Worm (Caenorhabditis elegans) whole organism, L2 larva: Measurements from ENCODE around the gene str-56.
"Not testable (repeated sequence)": the region's sequence is repeated elsewhere in the genome, so short reads cannot be mapped to it uniquely, and the experiment has no call there.

ENCODE experiments used
- C34F6.9 ChIP-seq: fragments of 150-350 bp; optimal IDR thresholded peaks from 2 replicates; lab custom pipeline; 2014; ENCODE audit warnings: missing biosample characterization, missing genetic modification characterization
- F13H6.1 ChIP-seq: sonication (generic microtip); optimal IDR thresholded peaks from 2 replicates; lab custom pipeline; 2016; ENCODE audit warnings: missing genetic modification characterization, missing compliant biosample characterization
- R02D3.7 ChIP-seq: fragments of 150-350 bp; optimal IDR thresholded peaks from 2 replicates; lab custom pipeline; 2014; ENCODE audit warnings: missing biosample characterization, missing genetic modification characterization
- Y55F3AM.14 ChIP-seq: fragments of 200-800 bp; sonication (Bioruptor generic); optimal IDR thresholded peaks from 2 replicates; lab custom pipeline; 2018; ENCODE audit warnings: mild to moderate bottlenecking, missing genetic modification characterization, missing compliant biosample characterization
- ZK546.5 ChIP-seq: sonication (generic microtip); optimal IDR thresholded peaks from 2 replicates; lab custom pipeline; 2017; ENCODE audit warnings: missing biosample characterization, missing genetic modification characterization
- alr-1 ChIP-seq: fragments of 150-350 bp; optimal IDR thresholded peaks from 2 replicates; lab custom pipeline; 2014; ENCODE audit warnings: missing biosample characterization, missing genetic modification characterization
- aly-2 ChIP-seq: fragments of 150-350 bp; optimal IDR thresholded peaks from 2 replicates; lab custom pipeline; 2014; ENCODE audit warnings: missing biosample characterization, missing genetic modification characterization
- ama-1 ChIP-seq: fragments of 150-350 bp; optimal IDR thresholded peaks from 2 replicates; lab custom pipeline; 2018; ENCODE audit warnings: inconsistent platforms
- blmp-1 ChIP-seq: sonication (generic microtip); optimal IDR thresholded peaks from 2 replicates; lab custom pipeline; 2017; ENCODE audit warnings: missing genetic modification characterization, mild to moderate bottlenecking, missing compliant biosample characterization, antibody characterized with exemption, moderate library complexity; ENCODE audit not compliant: insufficient read depth
- ceh-16 ChIP-seq: fragments of 150-350 bp; optimal IDR thresholded peaks from 2 replicates; lab custom pipeline; 2014; ENCODE audit warnings: missing biosample characterization, missing genetic modification characterization
- ceh-82 ChIP-seq: fragments of 150-350 bp; optimal IDR thresholded peaks from 2 replicates; lab custom pipeline; 2014; ENCODE audit warnings: missing biosample characterization, missing genetic modification characterization
- crh-2 ChIP-seq: sonication (generic microtip); optimal IDR thresholded peaks from 2 replicates; lab custom pipeline; 2017; ENCODE audit warnings: missing biosample characterization, missing genetic modification characterization
- dmd-4 ChIP-seq: sonication (generic microtip); optimal IDR thresholded peaks from 2 replicates; lab custom pipeline; 2017; ENCODE audit warnings: missing biosample characterization, missing genetic modification characterization
- fos-1 ChIP-seq: fragments of 150-350 bp; optimal IDR thresholded peaks from 2 replicates; lab custom pipeline; 2014; ENCODE audit warnings: missing biosample characterization, missing genetic modification characterization
- gmeb-1 ChIP-seq: fragments of 150-350 bp; optimal IDR thresholded peaks from 2 replicates; lab custom pipeline; 2014; ENCODE audit warnings: missing biosample characterization, missing genetic modification characterization
- lin-39 ChIP-seq: fragments of 150-350 bp; optimal IDR thresholded peaks from 2 replicates; lab custom pipeline; 2014; ENCODE audit warnings: missing biosample characterization, missing genetic modification reagents, missing genetic modification characterization
- lsy-2 ChIP-seq, 2 experiments: fragments of 150-350 bp in 1 of 2; sonication (generic microtip) in 1 of 2; optimal IDR thresholded peaks; 2 replicates each; lab custom pipeline; 2014 to 2017; ENCODE audit warnings: missing biosample characterization in 2 of 2, missing genetic modification characterization in 2 of 2
- mab-5 ChIP-seq: fragments of 150-350 bp; optimal IDR thresholded peaks from 2 replicates; lab custom pipeline; 2014; ENCODE audit warnings: missing biosample characterization, missing genetic modification characterization
- mbf-1 ChIP-seq: sonication (generic microtip); optimal IDR thresholded peaks from 2 replicates; lab custom pipeline; 2017; ENCODE audit warnings: missing biosample characterization, missing genetic modification characterization
- mdl-1 ChIP-seq, 2 experiments: fragments of 150-350 bp in 1 of 2; sonication (generic microtip) in 1 of 2; optimal IDR thresholded peaks; 2 replicates each; lab custom pipeline; 2017; ENCODE audit warnings: missing biosample characterization in 2 of 2, missing genetic modification characterization in 2 of 2
- nhr-11 ChIP-seq: fragments of 150-350 bp; optimal IDR thresholded peaks from 2 replicates; lab custom pipeline; 2014; ENCODE audit warnings: missing biosample characterization, missing genetic modification characterization
- nhr-12 ChIP-seq: fragments of 150-350 bp; optimal IDR thresholded peaks from 2 replicates; lab custom pipeline; 2014; ENCODE audit warnings: missing biosample characterization, missing genetic modification characterization
- nhr-129 ChIP-seq: fragments of 150-350 bp; optimal IDR thresholded peaks from 2 replicates; lab custom pipeline; 2014; ENCODE audit warnings: missing biosample characterization, missing genetic modification characterization
- nhr-21 ChIP-seq: fragments of 150-350 bp; optimal IDR thresholded peaks from 2 replicates; lab custom pipeline; 2014; ENCODE audit warnings: missing biosample characterization, missing genetic modification characterization
- nhr-23 ChIP-seq: fragments of 150-350 bp; optimal IDR thresholded peaks from 2 replicates; lab custom pipeline; 2014; ENCODE audit warnings: missing biosample characterization, missing genetic modification reagents, missing genetic modification characterization
- nhr-237 ChIP-seq: fragments of 150-350 bp; optimal IDR thresholded peaks from 2 replicates; lab custom pipeline; 2014; ENCODE audit warnings: missing biosample characterization, missing genetic modification characterization
- nhr-25 ChIP-seq: fragments of 150-350 bp; sonication (generic microtip); optimal IDR thresholded peaks from 3 replicates; lab custom pipeline; 2014; ENCODE audit warnings: missing biosample characterization, missing genetic modification characterization
- nhr-77 ChIP-seq: fragments of 150-350 bp; optimal IDR thresholded peaks from 2 replicates; lab custom pipeline; 2014; ENCODE audit warnings: missing biosample characterization, missing genetic modification characterization
- peb-1 ChIP-seq: fragments of 150-350 bp; optimal IDR thresholded peaks from 2 replicates; lab custom pipeline; 2014; ENCODE audit warnings: missing biosample characterization, missing genetic modification characterization
- sem-4 ChIP-seq: fragments of 150-350 bp; optimal IDR thresholded peaks from 2 replicates; lab custom pipeline; 2014; ENCODE audit warnings: missing biosample characterization, missing genetic modification reagents, missing genetic modification characterization
- skn-1 ChIP-seq: sonication (generic microtip); optimal IDR thresholded peaks from 2 replicates; lab custom pipeline; 2017; ENCODE audit warnings: missing biosample characterization, missing genetic modification characterization
- sma-3 ChIP-seq: sonication (generic microtip); optimal IDR thresholded peaks from 2 replicates; lab custom pipeline; 2016; ENCODE audit warnings: missing genetic modification reagents, missing genetic modification characterization, missing compliant biosample characterization
- snpc-4 ChIP-seq: fragments of 150-350 bp; optimal IDR thresholded peaks from 2 replicates; lab custom pipeline; 2014; ENCODE audit warnings: missing biosample characterization, missing genetic modification characterization
- unc-39 ChIP-seq: fragments of 150-350 bp; optimal IDR thresholded peaks from 2 replicates; lab custom pipeline; 2014; ENCODE audit warnings: missing biosample characterization, missing genetic modification characterization
- unc-55 ChIP-seq: fragments of 150-350 bp; sonication (generic microtip); optimal IDR thresholded peaks from 3 replicates; lab custom pipeline; 2014; ENCODE audit warnings: missing biosample characterization, missing genetic modification reagents, missing genetic modification characterization
- zag-1 ChIP-seq: fragments of 150-350 bp; optimal IDR thresholded peaks from 2 replicates; lab custom pipeline; 2014; ENCODE audit warnings: missing biosample characterization, missing genetic modification characterization
- ztf-1 ChIP-seq: fragments of 200-800 bp; sonication (Bioruptor generic); conservative IDR thresholded peaks from 2 replicates; pipeline ENCODE4 v1.3.6; 2022; ENCODE audit warnings: missing genetic modification characterization, missing compliant biosample characterization
- ztf-4 ChIP-seq: fragments of 150-350 bp; optimal IDR thresholded peaks from 2 replicates; lab custom pipeline; 2014; ENCODE audit warnings: missing biosample characterization, missing genetic modification characterization

The str-56 gene

ce11 chrV:15841095-15841494 is 31.3 kb upstream of the str-56 start, which contains the start of gene srh-149:
srh-149 (minus strand) TSS chrV:15841195.
- TF ChIP-seq skn-1 (tag; lab: Kevin White, UChicago) (no peak), mab-5 (tag; lab: Kevin White, UChicago) (no peak), mdl-1 (tag; optimal IDR thresholded peaks at IDR 0.05; lab: Kevin White, UChicago) (no peak), unc-55 (GFP tag; lab: Kevin White, UChicago) (no peak), nhr-11 (tag; lab: Kevin White, UChicago) (no peak), C34F6.9 (no peak), ceh-82 (tag; lab: Kevin White, UChicago) (no peak), nhr-25 (tag; lab: Kevin White, UChicago) (no peak)

DNA sequence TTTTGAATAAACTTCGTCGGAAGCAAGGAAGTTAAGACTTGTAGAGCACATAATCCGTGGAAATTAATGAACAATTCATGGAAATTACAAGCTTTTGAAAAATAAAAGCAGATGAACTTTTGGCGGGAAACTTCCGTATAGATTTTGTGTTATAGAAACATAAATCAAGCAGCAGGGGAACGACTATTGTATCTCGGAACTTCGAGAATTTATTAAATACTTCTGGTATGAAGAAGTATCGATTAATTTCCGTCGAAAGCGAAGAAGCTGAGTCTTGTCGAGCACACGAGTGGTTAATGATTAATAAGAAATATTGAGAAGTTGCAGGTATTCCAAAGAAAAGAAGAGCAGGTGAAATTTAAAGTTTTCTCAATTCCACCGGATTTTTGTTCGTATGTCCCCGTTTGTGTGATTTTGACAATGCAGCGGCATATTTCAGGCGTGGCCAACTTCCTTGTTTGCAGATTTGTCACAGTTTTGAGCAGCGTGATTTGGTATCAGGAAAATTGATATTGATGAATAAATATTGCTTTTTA is 22.0 kb upstream of the str-56 start, which contains the start of gene srh-147:
Gene srh-147, minus strand, starts transcription at position 51 of the 536 bp plus-strand sequence.
- not testable (repeated sequence) for TF ChIP-seq ama-1 (lab: Kevin White, UChicago); lin-39; nhr-23 (tag; lab: Kevin White, UChicago)

- TF ChIP-seq unc-55 (GFP tag; lab: Kevin White, UChicago): no peak
- no peak for TF ChIP-seq peb-1
- TF ChIP-seq snpc-4 (tag; lab: Kevin White, UChicago): no peak
- TF ChIP-seq ztf-4 (tag; lab: Kevin White, UChicago): no peak
- TF ChIP-seq nhr-23 (tag; lab: Kevin White, UChicago): no peak
- TF ChIP-seq zag-1: no peak
- no peak for TF ChIP-seq nhr-12
- no peak for TF ChIP-seq unc-39 (tag; lab: Kevin White, UChicago)
- TF ChIP-seq Y55F3AM.14 (GFP tag; lab: Kevin White, UChicago): no peak
- TF ChIP-seq mab-5 (tag; lab: Kevin White, UChicago): no peak
- TF ChIP-seq aly-2 (tag; lab: Kevin White, UChicago): no peak
- TF ChIP-seq nhr-11 (tag; lab: Kevin White, UChicago): no peak
- no peak for TF ChIP-seq dmd-4 (tag; lab: Kevin White, UChicago)
Observed at ce11 chrV:15858292-15858691, 14.1 kb upstream of the str-56 start, which contains the start of gene srh-148. srh-148 (minus strand) TSS chrV:15858392.

DNA sequence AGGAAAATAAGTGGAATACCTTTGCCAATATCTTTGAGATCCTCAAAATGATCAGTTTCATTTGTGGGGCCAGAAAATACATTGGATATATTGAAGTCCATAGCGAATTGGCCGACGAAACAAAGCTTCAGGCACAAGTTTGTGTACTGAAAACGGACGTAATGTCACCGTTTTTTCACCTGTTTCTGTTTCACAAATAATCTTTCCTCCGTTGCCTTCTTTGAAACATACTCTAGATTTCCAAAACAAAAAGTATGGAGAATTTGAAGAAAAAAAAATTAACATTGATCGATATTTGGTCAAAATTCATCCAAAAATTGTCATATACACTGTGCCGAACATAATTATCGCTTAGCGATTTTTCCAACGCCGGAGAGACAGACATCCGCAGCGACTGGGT is 9.8 kb upstream of the str-56 start, which contains the start of gene srz-12:
Gene srz-12, minus strand, starts transcription at position 101 of the 400 bp plus-strand sequence.
- no peak for TF ChIP-seq blmp-1

DNA sequence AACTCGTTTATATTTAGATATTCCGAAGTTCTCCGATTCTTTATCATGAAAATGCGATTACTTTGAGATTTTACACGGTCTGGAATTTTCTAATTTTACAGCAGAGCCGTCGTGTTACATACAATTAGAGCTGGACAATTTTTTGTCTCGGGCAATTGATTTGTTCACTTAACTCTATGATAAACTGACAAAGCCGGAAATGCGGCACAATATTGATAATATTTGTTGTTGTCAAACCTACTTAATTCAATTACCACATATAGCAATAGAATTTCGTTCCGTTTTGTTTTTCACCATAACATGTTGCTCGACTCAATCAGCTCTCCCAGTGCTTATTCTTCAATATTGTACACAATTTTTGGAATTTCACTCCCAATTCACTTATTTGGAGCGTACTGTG is 9.3 kb upstream of the str-56 start, which contains the start of gene srh-299:
Gene srh-299, plus strand, starts transcription at position 301 of the 400 bp plus-strand sequence.
- no peak for TF ChIP-seq mdl-1 (tag; optimal IDR thresholded peaks at IDR 0.05; lab: Kevin White, UChicago)
- TF ChIP-seq ama-1 (lab: Kevin White, UChicago): no peak
- TF ChIP-seq crh-2: no peak
- no peak for TF ChIP-seq peb-1
- no peak for TF ChIP-seq nhr-129
- TF ChIP-seq sem-4 (tag; lab: Kevin White, UChicago): no peak
- no peak for TF ChIP-seq sma-3 (GFP tag; lab: Kevin White, UChicago)

- TF ChIP-seq dmd-4 (tag; lab: Kevin White, UChicago) (no peak), lsy-2 (tag; optimal IDR thresholded peaks at IDR 0.05; lab: Kevin White, UChicago) (no peak), ztf-1 (GFP tag; lab: Robert Waterston, UW) (no peak), ceh-16 (no peak), alr-1 (tag; lab: Kevin White, UChicago) (no peak), peb-1 (no peak), skn-1 (tag; lab: Kevin White, UChicago) (no peak), ama-1 (lab: Kevin White, UChicago) (no peak), nhr-21 (tag; lab: Kevin White, UChicago) (no peak)
Observed at ce11 chrV:15865839-15866238, 6.5 kb upstream of the str-56 start, which contains the start of gene srh-293. srh-293 (plus strand) TSS chrV:15866139.

- TF ChIP-seq ztf-1 (GFP tag; lab: Robert Waterston, UW) (no peak), ceh-16 (no peak), nhr-21 (tag; lab: Kevin White, UChicago) (no peak), F13H6.1 (no peak), nhr-25 (tag; lab: Kevin White, UChicago) (no peak), snpc-4 (tag; lab: Kevin White, UChicago) (no peak), blmp-1 (no peak), skn-1 (tag; lab: Kevin White, UChicago) (no peak), gmeb-1 (tag; lab: Kevin White, UChicago) (no peak), sem-4 (tag; lab: Kevin White, UChicago) (no peak), aly-2 (tag; lab: Kevin White, UChicago) (no peak), ZK546.5 (tag; lab: Kevin White, UChicago) (no peak), alr-1 (tag; lab: Kevin White, UChicago) (no peak), nhr-77 (no peak), mbf-1 (tag; lab: Kevin White, UChicago) (no peak), nhr-12 (no peak), fos-1 (tag; lab: Kevin White, UChicago) (no peak), nhr-237 (no peak), lsy-2 (tag; optimal IDR thresholded peaks at IDR 0.05; lab: Kevin White, UChicago) (no peak), R02D3.7 (tag; lab: Kevin White, UChicago) (no peak)
- TF ChIP-seq, all 48 proteins: peak for 0
Observed at ce11 chrV:15867373-15867772, 5.0 kb upstream of the str-56 start, which contains the start of gene fbxa-197. fbxa-197 (plus strand) TSS chrV:15867673.
